Fruit fly (Drosophila melanogaster) whole organism, wandering third instar larva: Measurements from ENCODE around the gene Clk.
A peak's percentile ranks its signal among the peaks of the same experiment; 100 is the strongest.

Experiments used
- Abd-B ChIP-seq: fragments of >200 bp; optimal IDR thresholded peaks from 2 replicates; lab custom pipeline; 2017; ENCODE audit warnings: missing biosample characterization, missing genetic modification characterization
- CG32264 ChIP-seq: fragments of 200-800 bp; sonication (Bioruptor generic); optimal IDR thresholded peaks from 2 replicates; lab custom pipeline; 2016; ENCODE audit warnings: missing biosample characterization, missing genetic modification characterization
- CG9705 ChIP-seq: fragments of 200-800 bp; sonication (Bioruptor generic); optimal IDR thresholded peaks from 2 replicates; lab custom pipeline; 2018; ENCODE audit warnings: missing biosample characterization, mild to moderate bottlenecking, missing genetic modification characterization
- CrebA ChIP-seq: fragments of 200-800 bp; sonication (Bioruptor generic); optimal IDR thresholded peaks from 2 replicates; lab custom pipeline; 2016; ENCODE audit warnings: missing biosample characterization, mild to moderate bottlenecking, missing genetic modification characterization, borderline replicate concordance
- Dfd ChIP-seq: fragments of >200 bp; optimal IDR thresholded peaks from 2 replicates; lab custom pipeline; 2017; ENCODE audit warnings: missing biosample characterization, missing genetic modification characterization
- Dif ChIP-seq: fragments of 200-275, 200-300 bp; sonication (Bioruptor generic); optimal IDR thresholded peaks from 2 replicates; lab custom pipeline; 2018; ENCODE audit warnings: missing biosample characterization, missing genetic modification characterization; ENCODE audit not compliant: partially characterized antibody
- GATAd ChIP-seq: sonication (Bioruptor generic); optimal IDR thresholded peaks from 2 replicates; lab custom pipeline; 2016; ENCODE audit warnings: missing biosample characterization, missing genetic modification characterization
- HLH106 ChIP-seq: fragments of 200-800 bp; optimal IDR thresholded peaks from 3 replicates; lab custom pipeline; 2019; ENCODE audit warnings: missing biosample characterization, mild to moderate bottlenecking, missing genetic modification characterization, moderate library complexity
- Hnf4 ChIP-seq: fragments of 200-800 bp; sonication (Bioruptor generic); optimal IDR thresholded peaks from 2 replicates; lab custom pipeline; 2016; ENCODE audit warnings: missing biosample characterization, mild to moderate bottlenecking, missing genetic modification characterization
- Hr78 ChIP-seq: fragments of >200 bp; optimal IDR thresholded peaks from 2 replicates; lab custom pipeline; 2017; ENCODE audit warnings: missing biosample characterization, missing genetic modification characterization
- Hr83 ChIP-seq: fragments of 200-300 bp; sonication (Bioruptor generic); optimal IDR thresholded peaks from 2 replicates; lab custom pipeline; 2016; ENCODE audit warnings: missing biosample characterization, mild to moderate bottlenecking, missing genetic modification characterization, moderate library complexity; ENCODE audit not compliant: poor library complexity, severe bottlenecking
- Jra ChIP-seq: sonication (Bioruptor generic); optimal IDR thresholded peaks from 2 replicates; lab custom pipeline; 2016; ENCODE audit warnings: missing biosample characterization, missing genetic modification characterization
- Mio ChIP-seq: sonication (Bioruptor generic); optimal IDR thresholded peaks from 2 replicates; lab custom pipeline; 2016; ENCODE audit warnings: missing biosample characterization, missing genetic modification characterization
- Myc ChIP-seq: fragments of >200 bp; optimal IDR thresholded peaks from 2 replicates; lab custom pipeline; 2017
- N ChIP-seq: fragments of >200 bp; optimal IDR thresholded peaks from 2 replicates; lab custom pipeline; 2018; ENCODE audit warnings: missing biosample characterization, missing external identifiers, missing genetic modification characterization
- OdsH ChIP-seq: fragments of 200-800 bp; sonication (Bioruptor generic); optimal IDR thresholded peaks from 2 replicates; lab custom pipeline; 2016; ENCODE audit warnings: missing biosample characterization, mild to moderate bottlenecking, missing genetic modification characterization
- Rel ChIP-seq, 2 experiments: fragments of 200-800 bp; sonication (Bioruptor generic) in 1 of 2; optimal IDR thresholded peaks; 2 replicates in 1 of 2; 3 replicates in 1 of 2; lab custom pipeline; 2016 to 2019; ENCODE audit warnings: mild to moderate bottlenecking in 2 of 2, missing biosample characterization in 2 of 2, missing genetic modification characterization in 2 of 2, moderate library complexity in 1 of 2
- Sp1 ChIP-seq: fragments of 200-800 bp; sonication (Bioruptor generic); optimal IDR thresholded peaks from 3 replicates; lab custom pipeline; 2019; ENCODE audit warnings: missing biosample characterization, mild to moderate bottlenecking, missing genetic modification characterization, moderate library complexity
- Vsx2 ChIP-seq: fragments of 200-300, 225-300 bp; sonication (Bioruptor generic); optimal IDR thresholded peaks from 2 replicates; lab custom pipeline; 2018; ENCODE audit warnings: missing biosample characterization, missing genetic modification characterization; ENCODE audit not compliant: partially characterized antibody
- br ChIP-seq: fragments of 200-800 bp; sonication (Bioruptor generic); optimal IDR thresholded peaks from 2 replicates; lab custom pipeline; 2016; ENCODE audit warnings: missing biosample characterization, missing genetic modification characterization
- brk ChIP-seq: fragments of 200-800 bp; sonication (Bioruptor generic); optimal IDR thresholded peaks from 2 replicates; lab custom pipeline; 2016; ENCODE audit warnings: missing biosample characterization, mild to moderate bottlenecking, missing genetic modification characterization
- dl ChIP-seq, 2 experiments: fragments of 175-275, 200-275 bp in 1 of 2; fragments of 200-275 bp in 1 of 2; sonication (Bioruptor generic); optimal IDR thresholded peaks; lab custom pipeline; 2018; ENCODE audit warnings: mild to moderate bottlenecking in 2 of 2, missing biosample characterization in 2 of 2, missing genetic modification characterization in 2 of 2, moderate library complexity in 2 of 2; ENCODE audit not compliant: partially characterized antibody in 2 of 2, insufficient read depth in 1 of 2
- dmrt93B ChIP-seq: fragments of 200-800 bp; sonication (Bioruptor generic); optimal IDR thresholded peaks from 2 replicates; lab custom pipeline; 2018; ENCODE audit warnings: missing biosample characterization, mild to moderate bottlenecking, missing genetic modification characterization
- dsf ChIP-seq: sonication (Bioruptor generic); optimal IDR thresholded peaks from 2 replicates; lab custom pipeline; 2016; ENCODE audit warnings: missing biosample characterization, missing genetic modification characterization, borderline replicate concordance
- ey ChIP-seq: fragments of 200-800 bp; sonication (Bioruptor generic); optimal IDR thresholded peaks from 2 replicates; lab custom pipeline; 2016; ENCODE audit warnings: missing biosample characterization, missing genetic modification characterization
- foxo ChIP-seq, 2 experiments: fragments of 200-800 bp; sonication (Bioruptor generic); optimal IDR thresholded peaks; 2 replicates in 1 of 2; 3 replicates in 1 of 2; lab custom pipeline; 2016 to 2017; ENCODE audit warnings: missing biosample characterization in 2 of 2, missing genetic modification characterization in 2 of 2
- fru ChIP-seq: fragments of 200-800 bp; sonication (Bioruptor generic); optimal IDR thresholded peaks from 3 replicates; lab custom pipeline; 2016; ENCODE audit warnings: missing biosample characterization, mild to moderate bottlenecking, missing genetic modification characterization
- h ChIP-seq: fragments of 200-800 bp; sonication (Bioruptor generic); optimal IDR thresholded peaks from 3 replicates; lab custom pipeline; 2016; ENCODE audit warnings: missing biosample characterization, mild to moderate bottlenecking, missing genetic modification characterization
- jim ChIP-seq: fragments of 175-275, 200-325 bp; sonication (Bioruptor generic); optimal IDR thresholded peaks from 2 replicates; lab custom pipeline; 2016; ENCODE audit warnings: missing biosample characterization, mild to moderate bottlenecking, missing genetic modification characterization
- lola ChIP-seq: fragments of >200 bp; optimal IDR thresholded peaks from 2 replicates; lab custom pipeline; 2017; ENCODE audit warnings: missing biosample characterization, missing genetic modification characterization
- pan ChIP-seq: fragments of >200 bp; optimal IDR thresholded peaks from 2 replicates; lab custom pipeline; 2017
- psq ChIP-seq: fragments of 200-800 bp; sonication (Bioruptor generic); optimal IDR thresholded peaks from 3 replicates; lab custom pipeline; 2017; ENCODE audit warnings: missing biosample characterization, mild to moderate bottlenecking, missing genetic modification characterization, moderate library complexity
- rgr ChIP-seq: fragments of 200-800 bp; sonication (Bioruptor generic); optimal IDR thresholded peaks from 3 replicates; lab custom pipeline; 2016; ENCODE audit warnings: missing biosample characterization, mild to moderate bottlenecking, missing genetic modification characterization
- sage ChIP-seq: fragments of 200-800 bp; sonication (Bioruptor generic); optimal IDR thresholded peaks from 2 replicates; lab custom pipeline; 2016; ENCODE audit warnings: missing biosample characterization, mild to moderate bottlenecking, missing genetic modification characterization
- sv ChIP-seq: fragments of 200-800 bp; sonication (Bioruptor generic); optimal IDR thresholded peaks from 3 replicates; lab custom pipeline; 2016; ENCODE audit warnings: missing biosample characterization, missing genetic modification characterization
- tai ChIP-seq: sonication (Bioruptor generic); optimal IDR thresholded peaks from 2 replicates; lab custom pipeline; 2016; ENCODE audit warnings: missing biosample characterization, missing genetic modification characterization
- usp ChIP-seq: fragments of >200 bp; optimal IDR thresholded peaks from 2 replicates; lab custom pipeline; 2017; ENCODE audit warnings: missing biosample characterization, missing genetic modification characterization
- woc ChIP-seq: sonication (Bioruptor generic); optimal IDR thresholded peaks from 2 replicates; lab custom pipeline; 2016; ENCODE audit warnings: missing biosample characterization, mild to moderate bottlenecking, missing genetic modification characterization

Clk gene

dm6 chr3L:7811594-7811993 is 36.2 kb upstream of the Clk start:
- peak; percentile 49 for TF ChIP-seq Dif (GFP tag; lab: Kevin White, UChicago)
- no peak for TF ChIP-seq psq (GFP tag; lab: Kevin White, UChicago)
- no peak for TF ChIP-seq pan
- no peak for TF ChIP-seq Sp1 (GFP tag; lab: Kevin White, UChicago)
- no peak for TF ChIP-seq Jra
- TF ChIP-seq N (GFP tag; lab: Kevin White, UChicago), result peak; percentile 86
- TF ChIP-seq Myc (lab: Kevin White, UChicago), result peak; percentile 75
- no peak for TF ChIP-seq rgr
- no peak for TF ChIP-seq usp
- TF ChIP-seq Hr78 (GFP tag; lab: Kevin White, UChicago), result no peak
- TF ChIP-seq Vsx2 (GFP tag; lab: Kevin White, UChicago), result peak; percentile 36
- no peak for TF ChIP-seq jim
- no peak for TF ChIP-seq Hnf4 (GFP tag; lab: Kevin White, UChicago)

- TF ChIP-seq Hr78 (GFP tag; lab: Kevin White, UChicago) (no peak), OdsH (GFP tag; lab: Kevin White, UChicago) (no peak), Jra (no peak), Abd-B (GFP tag; lab: Kevin White, UChicago) (no peak), Rel (GFP tag; optimal IDR thresholded peaks at IDR 0.05; lab: Kevin White, UChicago) (no peak), Rel (tag; optimal IDR thresholded peaks at IDR 0.05; lab: Kevin White, UChicago) (no peak), ey (GFP tag; lab: Kevin White, UChicago) (no peak), sv (no peak), CG32264 (GFP tag; lab: Kevin White, UChicago) (no peak), Dif (GFP tag; lab: Kevin White, UChicago) (no peak), dsf (no peak), brk (no peak), foxo (GFP tag; optimal IDR thresholded peaks at IDR 0.05; lab: Kevin White, UChicago) (no peak), h (GFP tag; lab: Kevin White, UChicago) (no peak), woc (GFP tag; lab: Kevin White, UChicago) (no peak), usp (no peak), dmrt93B (GFP tag; lab: Kevin White, UChicago) (no peak)
- TF ChIP-seq, all 38 proteins: peak for 0
Observed at dm6 chr3L:7810924-7811323, 35.5 kb upstream of the Clk start.

dm6 chr3L:7810426-7810825 is 35.0 kb upstream of the Clk start:
- TF ChIP-seq fru (GFP tag; lab: Kevin White, UChicago) (peak; percentile 6), CrebA (GFP tag; lab: Kevin White, UChicago) (no peak)

- peak; percentile 83 for TF ChIP-seq Dif (GFP tag; lab: Kevin White, UChicago)
- TF ChIP-seq ey (GFP tag; lab: Kevin White, UChicago), result peak; percentile 35
- TF ChIP-seq HLH106 (tag; lab: Kevin White, UChicago), result no peak
- peak; percentile 83 for TF ChIP-seq fru (GFP tag; lab: Kevin White, UChicago)
- no peak for TF ChIP-seq GATAd (GFP tag; lab: Kevin White, UChicago)
- TF ChIP-seq dsf, result no peak
- TF ChIP-seq Abd-B (GFP tag; lab: Kevin White, UChicago), result no peak
- peak; percentile 81 for TF ChIP-seq sage (GFP tag; lab: Kevin White, UChicago)
- peak; percentile 67 for TF ChIP-seq Hr83 (GFP tag; lab: Kevin White, UChicago)
- TF ChIP-seq jim, result peak; percentile 79
- no peak for TF ChIP-seq N (GFP tag; lab: Kevin White, UChicago)
- no peak for TF ChIP-seq Mio (GFP tag; lab: Kevin White, UChicago)
- peak; percentile 79 for TF ChIP-seq brk
- peak; percentile 64 for TF ChIP-seq Vsx2 (GFP tag; lab: Kevin White, UChicago)
- peak; percentile 48 for TF ChIP-seq tai (GFP tag; lab: Kevin White, UChicago)
- TF ChIP-seq Jra, result peak; percentile 65
- TF ChIP-seq dmrt93B (GFP tag; lab: Kevin White, UChicago), result no peak
- peak; percentile 90 for TF ChIP-seq Sp1 (GFP tag; lab: Kevin White, UChicago)
- TF ChIP-seq Hr78 (GFP tag; lab: Kevin White, UChicago), result no peak
- peak; percentile 68 for TF ChIP-seq br
- TF ChIP-seq sv, result no peak
- peak; percentile 88 for TF ChIP-seq CrebA (GFP tag; lab: Kevin White, UChicago)
- no peak for TF ChIP-seq Myc (lab: Kevin White, UChicago)
- TF ChIP-seq Dfd (GFP tag; lab: Kevin White, UChicago), result no peak
- TF ChIP-seq Hnf4 (GFP tag; lab: Kevin White, UChicago), result peak; percentile 40
- TF ChIP-seq h (GFP tag; lab: Kevin White, UChicago), result peak; percentile 68
- TF ChIP-seq dl (GFP tag; optimal IDR thresholded peaks at IDR 0.05; lab: Kevin White, UChicago; ENCODE audit: insufficient read depth in 1 of 2, partially characterized antibody in 2 of 2), result peak in 1 of 2 experiments; percentile 66
- no peak for TF ChIP-seq CG9705 (GFP tag; lab: Kevin White, UChicago)
- TF ChIP-seq pan, result no peak
- no peak for TF ChIP-seq lola (GFP tag; lab: Kevin White, UChicago)
- TF ChIP-seq Rel (GFP tag; optimal IDR thresholded peaks at IDR 0.05; lab: Kevin White, UChicago), result peak; percentile 91
- no peak for TF ChIP-seq Rel (tag; optimal IDR thresholded peaks at IDR 0.05; lab: Kevin White, UChicago)
- TF ChIP-seq OdsH (GFP tag; lab: Kevin White, UChicago), result peak; percentile 45
- peak in 1 of 2 experiments; percentile 56 for TF ChIP-seq foxo (GFP tag; optimal IDR thresholded peaks at IDR 0.05; lab: Kevin White, UChicago)
- no peak for TF ChIP-seq usp
- TF ChIP-seq psq (GFP tag; lab: Kevin White, UChicago), result peak; percentile 54
Observed at dm6 chr3L:7809289-7810099, 34.1 kb upstream of the Clk start, which contains the start of gene CG32369. TSS of gene CG32369 (minus strand) at chr3L:7809825.
